Worm (Caenorhabditis elegans): ENCODE measurements around the gene hlh-8.

- TF ChIP-seq snpc-4 (tag; optimal IDR thresholded peaks at IDR 0.05) (no peak), unc-62 (GFP tag; optimal IDR thresholded peaks at IDR 0.05) (no peak), nhr-237 (tag; optimal IDR thresholded peaks at IDR 0.05) (no peak), hlh-1 (tag; optimal IDR thresholded peaks at IDR 0.05) (no peak), ces-1 (GFP tag; optimal IDR thresholded peaks at IDR 0.05) (no peak), elt-1 (tag; optimal IDR thresholded peaks at IDR 0.05; ENCODE audit: borderline replicate concordance, insufficient read depth) (no peak), nhr-12 (tag; optimal IDR thresholded peaks at IDR 0.05) (no peak), mep-1 (tag; optimal IDR thresholded peaks at IDR 0.05) (no peak), elt-3 (tag; optimal IDR thresholded peaks at IDR 0.05) (no peak), lsy-2 (tag; optimal IDR thresholded peaks at IDR 0.05) (no peak), lin-13 (tag; optimal IDR thresholded peaks at IDR 0.05) (no peak)
Measured at ce11 chrX:8074527-8074926, 41.7 kb upstream of the hlh-8 start.
